Worm (Caenorhabditis elegans) whole organism, L3 larva: Measurements from ENCODE around the gene C07H4.1.

Experiments
- ZK546.5 ChIP-seq: sonication (generic microtip); optimal IDR thresholded peaks from 2 replicates; lab custom pipeline; 2017; ENCODE audit warnings: missing biosample characterization, missing genetic modification characterization
- egl-27 ChIP-seq: sonication (generic microtip); optimal IDR thresholded peaks from 4 replicates; lab custom pipeline; 2017; ENCODE audit warnings: missing biosample characterization, missing genetic modification reagents, missing genetic modification characterization
- snpc-4 ChIP-seq: fragments of 150-350 bp; optimal IDR thresholded peaks from 2 replicates; lab custom pipeline; 2014; ENCODE audit warnings: missing biosample characterization, missing genetic modification characterization

- no peak for TF ChIP-seq ZK546.5 (tag; lab: Kevin White, UChicago)
- TF ChIP-seq egl-27 (tag; lab: Kevin White, UChicago) = peak; percentile 68
- peak; percentile 55 for TF ChIP-seq snpc-4
Observed at ce11 chrII:9060332-9060840, 33.1 kb downstream of the C07H4.1 start.
